Fruit fly (Drosophila melanogaster): ENCODE results near the gene CG18530.

The CG18530 gene

DNA sequence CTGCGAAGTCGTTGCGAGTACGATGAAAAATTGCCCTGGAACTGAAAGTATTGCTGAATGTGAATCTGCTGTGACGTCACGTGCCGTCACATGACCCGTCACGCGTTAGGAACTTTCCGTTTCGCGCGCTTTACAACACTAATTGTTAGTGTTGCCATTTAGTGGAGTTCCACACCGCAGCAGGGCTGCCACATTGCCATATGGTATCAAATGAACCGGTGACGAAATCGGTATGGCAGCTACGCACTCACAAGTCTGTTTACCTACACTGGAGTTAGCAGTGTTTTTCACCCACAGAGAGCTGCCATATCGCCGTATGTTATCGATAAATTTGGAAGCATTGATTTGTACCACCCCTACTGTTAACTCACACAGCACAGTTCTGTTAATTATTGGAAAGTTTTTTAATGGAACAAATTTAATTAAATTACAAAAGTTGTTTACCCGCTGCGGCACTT is 5.4 kb upstream of the CG18530 start, which contains the start of the genes Vha55 and Snx3 (continued):
- TF ChIP-seq CG3726 (GFP tag; IDR thresholded peaks at IDR 0.05): no peak
- TF ChIP-seq hth (optimal IDR thresholded peaks at IDR 0.05): no peak
- peak; percentile 76 for TF ChIP-seq CG10654 (GFP tag; optimal IDR thresholded peaks at IDR 0.05)
- peak; percentile 80 for TF ChIP-seq CG3163 (GFP tag; optimal IDR thresholded peaks at IDR 0.05)
- peak; percentile 78 for TF ChIP-seq Gug (GFP tag; IDR thresholded peaks at IDR 0.05)
- TF ChIP-seq bigmax (GFP tag; optimal IDR thresholded peaks at IDR 0.05): peak; percentile 57
- TF ChIP-seq phol (tag; optimal IDR thresholded peaks at IDR 0.05): peak; percentile 65
- no peak for TF ChIP-seq HLH3B (GFP tag; IDR thresholded peaks at IDR 0.05)
- no peak for TF ChIP-seq lmd (GFP tag; IDR thresholded peaks at IDR 0.05)
- TF ChIP-seq vfl (GFP tag; optimal IDR thresholded peaks at IDR 0.05): peak; percentile 88
- TF ChIP-seq E2f2 (GFP tag; IDR thresholded peaks at IDR 0.05): no peak
- TF ChIP-seq CG7786 (GFP tag; optimal IDR thresholded peaks at IDR 0.05): peak; percentile 87
- TF ChIP-seq Camta (GFP tag; optimal IDR thresholded peaks at IDR 0.05): peak; percentile 83
- peak; percentile 97 for TF ChIP-seq Ets97D (GFP tag; optimal IDR thresholded peaks at IDR 0.05)
- TF ChIP-seq Mes4 (GFP tag; optimal IDR thresholded peaks at IDR 0.05): peak; percentile 32
- peak; percentile 73 for TF ChIP-seq pb (GFP tag; optimal IDR thresholded peaks at IDR 0.05)
- TF ChIP-seq slou (GFP tag; optimal IDR thresholded peaks at IDR 0.05): peak; percentile 64
- no peak for TF ChIP-seq ara (GFP tag; IDR thresholded peaks at IDR 0.05)
- no peak for TF ChIP-seq Ravus (GFP tag; IDR thresholded peaks at IDR 0.05)
- peak; percentile 100 for TF ChIP-seq CG10267 (tag; optimal IDR thresholded peaks at IDR 0.05)
- TF ChIP-seq Antp (GFP tag; optimal IDR thresholded peaks at IDR 0.05): peak; percentile 89
- TF ChIP-seq CG11085 (GFP tag; IDR thresholded peaks at IDR 0.05): no peak
- peak; percentile 48 for TF ChIP-seq dmrt11E (tag; optimal IDR thresholded peaks at IDR 0.05)
- peak; percentile 33 for TF ChIP-seq tup (GFP tag; optimal IDR thresholded peaks at IDR 0.05)
- peak; percentile 27 for TF ChIP-seq CG30020 (tag; optimal IDR thresholded peaks at IDR 0.05)
- peak; percentile 88 for TF ChIP-seq CG12155 (GFP tag; optimal IDR thresholded peaks at IDR 0.05)
- no peak for TF ChIP-seq TFAM (GFP tag; optimal IDR thresholded peaks at IDR 0.05)
- TF ChIP-seq cwo (GFP tag; optimal IDR thresholded peaks at IDR 0.05): peak; percentile 96
- TF ChIP-seq CG12219 (GFP tag; optimal IDR thresholded peaks at IDR 0.05): no peak
- TF ChIP-seq caup (GFP tag; optimal IDR thresholded peaks at IDR 0.05; ENCODE audit: severe bottlenecking): peak; percentile 78
- TF ChIP-seq hb (GFP tag; IDR thresholded peaks at IDR 0.05; ENCODE audit: partially characterized antibody): no peak
- TF ChIP-seq otp (GFP tag; IDR thresholded peaks at IDR 0.05): no peak
- peak; percentile 56 for TF ChIP-seq Meics (GFP tag; optimal IDR thresholded peaks at IDR 0.05)
- TF ChIP-seq Max (GFP tag; optimal IDR thresholded peaks at IDR 0.05): peak; percentile 70
- peak; percentile 82 for TF ChIP-seq CG17829 (tag; optimal IDR thresholded peaks at IDR 0.05)
- TF ChIP-seq slbo (GFP tag; IDR thresholded peaks at IDR 0.05): no peak
- no peak for TF ChIP-seq Ada2b (GFP tag; IDR thresholded peaks at IDR 0.05)
- no peak for TF ChIP-seq wek (GFP tag; optimal IDR thresholded peaks at IDR 0.05)
- peak; percentile 59 for TF ChIP-seq Blimp-1 (GFP tag; optimal IDR thresholded peaks at IDR 0.05)
- TF ChIP-seq CG8359 (GFP tag; optimal IDR thresholded peaks at IDR 0.05; ENCODE audit: borderline replicate concordance): no peak
- no peak for TF ChIP-seq Optix (GFP tag; IDR thresholded peaks at IDR 0.05)
- peak; percentile 23 for TF ChIP-seq trh (GFP tag; optimal IDR thresholded peaks at IDR 0.05)
- TF ChIP-seq grn (GFP tag; optimal IDR thresholded peaks at IDR 0.05): no peak
- no peak for TF ChIP-seq CG30431 (GFP tag; optimal IDR thresholded peaks at IDR 0.05)
- no peak for TF ChIP-seq odd (GFP tag; optimal IDR thresholded peaks at IDR 0.05)
- peak; percentile 43 for TF ChIP-seq org-1 (GFP tag; optimal IDR thresholded peaks at IDR 0.05)
- no peak for TF ChIP-seq klu (GFP tag; IDR thresholded peaks at IDR 0.05)
- TF ChIP-seq CG9727 (GFP tag; optimal IDR thresholded peaks at IDR 0.05): no peak
- TF ChIP-seq p53 (GFP tag; optimal IDR thresholded peaks at IDR 0.05): peak; percentile 87
- TF ChIP-seq CG5953 (GFP tag; IDR thresholded peaks at IDR 0.05): no peak
- no peak for TF ChIP-seq Xrp1 (GFP tag; IDR thresholded peaks at IDR 0.05)
- peak; percentile 73 for TF ChIP-seq bcd (GFP tag; optimal IDR thresholded peaks at IDR 0.05)

All from whole organism, embryonic.